Worm (Caenorhabditis elegans) whole organism, mixed stage, embryonic: ENCODE data around the gene K09C6.9.

Experiments used
- blmp-1 ChIP-seq: fragments of 150-350 bp; optimal IDR thresholded peaks from 2 replicates; lab custom pipeline; 2014; ENCODE audit warnings: missing biosample characterization, missing genetic modification characterization
- ces-1 ChIP-seq: fragments of 150-350 bp; optimal IDR thresholded peaks from 2 replicates; lab custom pipeline; 2014; ENCODE audit warnings: missing biosample characterization, missing genetic modification reagents, missing genetic modification characterization
- ham-2 ChIP-seq: fragments of 200-800 bp; sonication (Bioruptor generic); optimal IDR thresholded peaks from 2 replicates; lab custom pipeline; 2018; ENCODE audit warnings: mild to moderate bottlenecking, missing genetic modification characterization, missing compliant biosample characterization
- lsy-2 ChIP-seq: fragments of 150-350 bp; optimal IDR thresholded peaks from 2 replicates; lab custom pipeline; 2014; ENCODE audit warnings: missing biosample characterization, missing genetic modification characterization
- mep-1 ChIP-seq: fragments of 150-350 bp; optimal IDR thresholded peaks from 2 replicates; lab custom pipeline; 2017; ENCODE audit warnings: missing biosample characterization, missing genetic modification reagents, missing genetic modification characterization, inconsistent platforms
- nhr-237 ChIP-seq: fragments of 150-350 bp; optimal IDR thresholded peaks from 2 replicates; lab custom pipeline; 2014; ENCODE audit warnings: missing biosample characterization, missing genetic modification characterization
- nhr-28 ChIP-seq: fragments of 150-350 bp; optimal IDR thresholded peaks from 2 replicates; lab custom pipeline; 2014; ENCODE audit warnings: missing biosample characterization, missing genetic modification characterization
- nhr-76 ChIP-seq: sonication (generic microtip); optimal IDR thresholded peaks from 2 replicates; lab custom pipeline; 2017; ENCODE audit warnings: missing biosample characterization, missing genetic modification characterization
- pha-4 ChIP-seq: fragments of 150-350 bp; optimal IDR thresholded peaks from 2 replicates; lab custom pipeline; 2018; ENCODE audit warnings: missing biosample characterization, missing genetic modification reagents, missing genetic modification characterization
- sptf-1 ChIP-seq: sonication (generic microtip); optimal IDR thresholded peaks from 2 replicates; lab custom pipeline; 2017; ENCODE audit warnings: mild to moderate bottlenecking, missing genetic modification characterization, moderate library complexity, missing compliant biosample characterization
- unc-62 ChIP-seq: fragments of 150-350 bp; optimal IDR thresholded peaks from 2 replicates; lab custom pipeline; 2014; ENCODE audit warnings: missing biosample characterization, missing genetic modification reagents, missing genetic modification characterization
- ztf-11 ChIP-seq: fragments of 150-350 bp; optimal IDR thresholded peaks from 2 replicates; lab custom pipeline; 2014; ENCODE audit warnings: missing biosample characterization, missing genetic modification characterization

DNA sequence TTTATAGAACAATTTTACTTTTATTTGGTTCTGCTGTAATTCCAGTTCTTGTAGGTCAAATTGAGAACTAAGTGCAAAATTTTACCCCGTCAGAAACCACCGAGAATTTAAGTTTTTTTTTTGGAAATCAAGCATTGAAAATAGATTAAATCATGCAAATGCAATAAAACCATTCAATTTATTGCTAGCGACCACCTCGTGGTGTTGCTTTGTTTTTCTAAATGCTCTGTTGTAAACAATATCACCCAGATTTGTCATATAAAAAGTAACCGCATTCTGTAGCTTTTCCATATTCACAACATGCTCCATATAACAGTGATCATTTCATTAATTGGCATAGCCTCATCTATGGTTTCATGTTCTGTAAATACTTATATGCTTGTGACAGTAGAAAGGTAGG, 5.4 kb downstream of the K09C6.9 start, which contains the start of gene srbc-12:
- TF ChIP-seq unc-62 (GFP tag; lab: Kevin White, UChicago) = no peak
- TF ChIP-seq blmp-1 (tag; lab: Kevin White, UChicago) = no peak
- no peak for TF ChIP-seq ham-2 (GFP tag; lab: Kevin White, UChicago)
- no peak for TF ChIP-seq nhr-28 (tag; lab: Kevin White, UChicago)
- TF ChIP-seq pha-4 (tag; lab: Kevin White, UChicago) = no peak
- no peak for TF ChIP-seq nhr-237 (tag; lab: Kevin White, UChicago)
- TF ChIP-seq lsy-2 (tag; lab: Kevin White, UChicago) = no peak
- no peak for TF ChIP-seq nhr-76 (tag; lab: Kevin White, UChicago)
- TF ChIP-seq ztf-11 (tag; lab: Kevin White, UChicago) = no peak
- TF ChIP-seq mep-1 (tag; lab: Kevin White, UChicago) = no peak
- TF ChIP-seq ces-1 (GFP tag; lab: Kevin White, UChicago) = no peak
- no peak for TF ChIP-seq sptf-1 (tag; lab: Kevin White, UChicago)
